Worm (Caenorhabditis elegans): Measurements from ENCODE around the gene fdgt-2.

DNA sequence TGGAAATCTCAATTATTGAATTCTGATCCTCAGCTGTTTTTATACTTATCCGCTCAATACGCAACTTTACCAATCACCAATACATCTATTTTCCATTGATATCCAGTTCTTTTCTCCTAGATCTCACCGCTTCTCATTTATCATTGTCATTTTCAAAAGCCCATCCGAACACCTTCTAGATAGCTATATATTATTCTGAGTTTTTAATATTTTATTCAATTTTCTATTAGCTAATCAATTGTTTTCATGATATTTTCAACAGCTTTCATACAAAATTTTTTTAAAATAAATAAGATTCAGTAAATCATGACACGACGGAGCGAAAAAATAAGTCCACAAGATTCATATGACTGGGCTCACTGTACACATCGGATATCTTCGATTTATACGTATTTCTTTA lies 36.2 kb upstream of the fdgt-2 start, which contains the start of gene F49E12.12:
- TF ChIP-seq ztf-29 (GFP tag; IDR thresholded peaks at IDR 0.05) (no peak), T22C8.4 (GFP tag; IDR thresholded peaks at IDR 0.05) (no peak), ref-1 (GFP tag; conservative IDR thresholded peaks at IDR 0.05) (no peak), ztf-23 (GFP tag; IDR thresholded peaks at IDR 0.05) (no peak), cog-1 (tag; optimal IDR thresholded peaks at IDR 0.05) (no peak), klf-2 (GFP tag; conservative IDR thresholded peaks at IDR 0.05) (no peak)
